Worm (Caenorhabditis elegans): Measurements from ENCODE around the gene xol-1.

xol-1 gene

DNA sequence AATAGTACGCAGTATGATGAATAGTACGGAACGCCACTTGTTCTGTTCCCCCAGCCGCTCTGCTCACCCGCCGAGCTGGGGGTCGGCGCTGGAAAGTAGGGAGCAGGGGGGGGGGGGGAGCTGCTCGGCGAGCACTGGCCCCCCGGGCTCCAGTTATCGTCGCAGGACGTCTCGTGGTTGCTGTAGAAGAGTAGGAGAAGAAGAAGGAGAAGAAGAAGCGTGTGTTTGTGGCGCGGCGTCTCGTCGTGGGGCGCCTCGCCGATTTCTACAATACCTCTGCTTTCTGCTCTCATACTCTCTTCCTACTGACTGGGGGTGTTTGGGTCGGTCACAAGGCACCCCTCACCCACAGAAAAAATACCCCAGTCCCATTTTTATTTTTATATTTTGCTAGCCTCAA, 23.8 kb upstream of the xol-1 start:
- TF ChIP-seq gmeb-1 (tag; optimal IDR thresholded peaks at IDR 0.05) (no peak), snpc-4 (tag; optimal IDR thresholded peaks at IDR 0.05) (no peak), peb-1 (tag; optimal IDR thresholded peaks at IDR 0.05) (no peak), unc-62 (GFP tag; optimal IDR thresholded peaks at IDR 0.05) (no peak), aly-2 (tag; optimal IDR thresholded peaks at IDR 0.05) (no peak), ama-1 (optimal IDR thresholded peaks at IDR 0.05) (no peak), mab-5 (tag; optimal IDR thresholded peaks at IDR 0.05) (no peak), blmp-1 (tag; optimal IDR thresholded peaks at IDR 0.05; ENCODE audit: insufficient read depth) (no peak), crh-2 (tag; optimal IDR thresholded peaks at IDR 0.05) (no peak), nhr-6 (tag; optimal IDR thresholded peaks at IDR 0.05) (no peak), lin-13 (GFP tag; optimal IDR thresholded peaks at IDR 0.05) (peak; percentile 4), elt-1 (tag; optimal IDR thresholded peaks at IDR 0.05) (no peak), skn-1 (tag; optimal IDR thresholded peaks at IDR 0.05) (no peak), ztf-4 (tag; optimal IDR thresholded peaks at IDR 0.05) (no peak), ztf-1 (GFP tag; conservative IDR thresholded peaks at IDR 0.05) (no peak), Y55F3AM.14 (GFP tag; optimal IDR thresholded peaks at IDR 0.05) (peak; percentile 85), ztf-11 (tag; optimal IDR thresholded peaks at IDR 0.05) (no peak), ZK546.5 (tag; optimal IDR thresholded peaks at IDR 0.05) (no peak), egl-27 (tag; optimal IDR thresholded peaks at IDR 0.05) (no peak), nhr-12 (tag; optimal IDR thresholded peaks at IDR 0.05) (no peak), ceh-16 (tag; optimal IDR thresholded peaks at IDR 0.05) (no peak), nhr-25 (tag; optimal IDR thresholded peaks at IDR 0.05) (no peak), nhr-10 (tag; optimal IDR thresholded peaks at IDR 0.05) (no peak), sem-4 (tag; optimal IDR thresholded peaks at IDR 0.05) (no peak), elt-3 (tag; optimal IDR thresholded peaks at IDR 0.05) (no peak), sma-3 (GFP tag; optimal IDR thresholded peaks at IDR 0.05) (no peak), zag-1 (tag; optimal IDR thresholded peaks at IDR 0.05) (peak; percentile 15), unc-55 (GFP tag; optimal IDR thresholded peaks at IDR 0.05) (peak; percentile 42), lin-39 (tag; optimal IDR thresholded peaks at IDR 0.05) (no peak), mbf-1 (tag; optimal IDR thresholded peaks at IDR 0.05) (no peak), nhr-11 (tag; optimal IDR thresholded peaks at IDR 0.05) (no peak), alr-1 (tag; optimal IDR thresholded peaks at IDR 0.05) (no peak), lsy-2 (tag; optimal IDR thresholded peaks at IDR 0.05) (peak in 1 of 2 experiments; percentile 33), sma-9 (GFP tag; optimal IDR thresholded peaks at IDR 0.05) (peak; percentile 40), sma-9 (tag; optimal IDR thresholded peaks at IDR 0.05) (no peak), nhr-21 (tag; optimal IDR thresholded peaks at IDR 0.05) (no peak), C34F6.9 (tag; optimal IDR thresholded peaks at IDR 0.05) (peak; percentile 50), nhr-129 (tag; optimal IDR thresholded peaks at IDR 0.05) (peak; percentile 38), nhr-77 (tag; optimal IDR thresholded peaks at IDR 0.05) (no peak), F13H6.1 (tag; optimal IDR thresholded peaks at IDR 0.05) (peak; percentile 43), dmd-4 (tag; optimal IDR thresholded peaks at IDR 0.05) (no peak), nhr-23 (tag; optimal IDR thresholded peaks at IDR 0.05) (no peak), R02D3.7 (tag; optimal IDR thresholded peaks at IDR 0.05) (no peak), fos-1 (tag; optimal IDR thresholded peaks at IDR 0.05) (no peak), ceh-82 (tag; optimal IDR thresholded peaks at IDR 0.05) (no peak), lin-11 (tag; optimal IDR thresholded peaks at IDR 0.05) (peak; percentile 60), mdl-1 (tag; optimal IDR thresholded peaks at IDR 0.05) (peak in 1 of 2 experiments; percentile 25), unc-39 (tag; optimal IDR thresholded peaks at IDR 0.05) (no peak), nhr-237 (tag; optimal IDR thresholded peaks at IDR 0.05) (no peak)

DNA sequence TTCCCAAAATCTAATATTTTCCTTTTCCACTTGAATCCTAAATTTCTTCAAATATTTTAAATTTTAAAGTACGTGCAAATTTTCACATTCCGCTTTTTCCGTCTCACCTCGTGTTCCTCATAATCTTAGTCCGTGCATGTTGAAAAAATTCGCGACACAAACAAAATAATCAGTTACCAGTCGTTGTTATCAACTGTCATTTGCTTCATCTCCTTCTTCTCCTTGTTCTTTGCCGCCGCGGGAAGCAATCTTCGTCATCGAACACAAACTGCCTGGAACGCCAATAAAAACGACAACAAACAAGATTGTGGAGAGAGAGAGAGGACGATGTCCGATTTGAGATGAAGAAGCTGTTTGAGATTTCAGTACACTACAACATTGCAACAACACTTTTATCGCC, 23.4 kb upstream of the xol-1 start, which contains the start of gene C34D10.5:
Gene C34D10.5 (plus strand): TSS at position 269 of the 400 bp plus-strand sequence.
- TF ChIP-seq lsy-2 (tag; optimal IDR thresholded peaks at IDR 0.05), result no peak
- TF ChIP-seq nhr-237 (tag; optimal IDR thresholded peaks at IDR 0.05), result no peak
- peak; percentile 3 for TF ChIP-seq sma-3 (GFP tag; optimal IDR thresholded peaks at IDR 0.05)
- no peak for TF ChIP-seq zag-1 (tag; optimal IDR thresholded peaks at IDR 0.05)
- no peak for TF ChIP-seq gmeb-1 (tag; optimal IDR thresholded peaks at IDR 0.05)

Measured in whole organism, L2 larva.